Fruit fly (Drosophila melanogaster): Measurements from ENCODE around the gene CG5139.

- no peak for TF ChIP-seq CrebA (GFP tag; optimal IDR thresholded peaks at IDR 0.05; ENCODE audit: borderline replicate concordance)
- no peak for TF ChIP-seq br (GFP tag; optimal IDR thresholded peaks at IDR 0.05)
Measured at dm6 chr2L:1166326-1166725, 32.7 kb downstream of the CG5139 start, which contains the start of gene CG14341.

All from whole organism, wandering third instar larva.